Worm (Caenorhabditis elegans): ENCODE measurements around the gene C01B10.9.

Gene C01B10.9

DNA sequence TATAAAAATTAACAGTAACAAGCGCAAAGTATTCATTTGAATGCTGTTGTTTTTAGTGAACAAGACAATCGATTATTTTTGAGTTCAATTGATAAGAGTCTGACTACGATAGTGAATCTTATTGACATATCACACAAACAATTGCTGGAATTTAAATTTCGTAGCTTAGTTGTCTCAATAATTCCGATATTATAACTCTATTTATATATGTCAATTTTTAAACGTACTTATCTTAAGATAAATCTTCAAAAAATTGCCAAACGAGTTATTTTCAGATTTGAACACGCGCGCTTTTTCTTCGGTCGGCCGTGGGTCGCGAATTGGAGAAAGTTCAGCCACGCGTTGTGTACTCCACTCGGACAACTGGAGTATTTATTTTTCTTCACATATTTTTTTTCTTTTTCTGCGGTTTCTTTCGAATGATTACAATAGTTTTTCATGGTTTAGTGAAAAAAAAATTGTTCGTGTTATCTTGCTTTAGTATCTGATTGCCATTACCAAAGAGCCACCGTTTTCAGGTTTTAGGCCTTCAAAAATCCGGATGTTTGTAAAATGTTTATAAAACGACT, at the start of gene C01B10.9, which contains the start of gene cest-5.1:
Gene C01B10.9, plus strand, starts transcription at position 519 of the 569 bp plus-strand sequence.
Gene cest-5.1, minus strand, starts transcription at position 51 of the 569 bp plus-strand sequence.
- TF ChIP-seq ces-1 (GFP tag; optimal IDR thresholded peaks at IDR 0.05) (peak; percentile 44), elt-3 (tag; optimal IDR thresholded peaks at IDR 0.05) (no peak), lsy-2 (tag; optimal IDR thresholded peaks at IDR 0.05) (peak; percentile 40), mab-5 (tag; optimal IDR thresholded peaks at IDR 0.05) (no peak), unc-39 (tag; optimal IDR thresholded peaks at IDR 0.05) (no peak)

DNA sequence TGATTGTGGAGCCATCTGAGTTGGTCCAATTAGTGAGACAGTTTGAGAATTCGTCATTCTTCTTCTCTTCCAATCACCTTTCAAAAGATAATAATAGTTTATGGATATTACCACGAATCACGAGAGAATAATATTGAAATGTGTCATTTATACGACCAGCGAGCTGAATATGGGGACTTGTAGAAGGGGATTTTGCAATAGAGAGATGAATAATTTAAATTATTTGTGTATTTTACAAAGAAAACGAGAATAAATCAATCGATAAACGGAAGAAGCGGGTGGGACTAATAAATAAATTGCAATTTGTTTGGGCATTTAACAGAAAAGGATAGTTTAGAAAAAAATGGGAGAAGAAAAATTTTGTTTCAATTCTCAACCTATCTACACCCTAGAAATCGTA, 49.4 kb upstream of the C01B10.9 start, which contains the start of gene odr-8:
Gene odr-8, minus strand, starts transcription at position 101 of the 400 bp plus-strand sequence.
- TF ChIP-seq ceh-39 (tag; optimal IDR thresholded peaks at IDR 0.05) (no peak), nhr-237 (tag; optimal IDR thresholded peaks at IDR 0.05) (no peak), flh-1 (GFP tag; optimal IDR thresholded peaks at IDR 0.05) (no peak), ham-2 (GFP tag; optimal IDR thresholded peaks at IDR 0.05) (no peak), ceh-43 (GFP tag; optimal IDR thresholded peaks at IDR 0.05) (no peak)

DNA sequence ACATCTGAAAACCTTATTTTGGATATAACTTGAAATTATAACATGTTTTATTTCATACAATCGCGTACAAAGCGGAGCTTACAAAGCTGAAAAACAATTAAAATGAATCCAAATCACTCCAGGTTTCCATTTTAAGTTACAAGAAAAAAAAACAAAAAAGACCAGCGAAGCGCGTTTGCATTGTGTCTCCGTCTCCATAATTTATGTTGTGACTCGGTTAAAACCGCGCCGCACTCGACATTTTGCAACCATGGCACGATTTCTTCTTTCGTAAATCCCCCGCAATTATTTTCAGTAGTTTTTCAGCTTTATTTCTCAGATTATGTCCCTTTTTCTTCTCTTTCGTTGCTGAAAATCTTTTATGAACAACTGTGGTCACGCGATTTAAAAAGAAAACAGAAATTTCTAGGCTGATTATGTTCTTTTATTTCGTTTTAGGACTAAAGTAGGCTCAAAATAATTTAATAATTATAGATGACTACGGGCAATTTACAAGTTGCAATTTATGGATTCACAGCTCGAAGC, 46.6 kb upstream of the C01B10.9 start, which contains the start of the genes F38A5.2 and dnj-11:
Gene F38A5.2, minus strand, starts transcription at position 4 of the 525 bp plus-strand sequence.
Gene dnj-11, plus strand, starts transcription at position 475 of the 525 bp plus-strand sequence.
- TF ChIP-seq nhr-237 (tag; optimal IDR thresholded peaks at IDR 0.05) (peak; percentile 78), unc-39 (tag; optimal IDR thresholded peaks at IDR 0.05) (no peak), lsy-2 (tag; optimal IDR thresholded peaks at IDR 0.05) (peak; percentile 78), elt-1 (tag; optimal IDR thresholded peaks at IDR 0.05; ENCODE audit: borderline replicate concordance, insufficient read depth) (no peak), nhr-12 (tag; optimal IDR thresholded peaks at IDR 0.05) (no peak), snpc-4 (tag; optimal IDR thresholded peaks at IDR 0.05) (no peak), sem-2 (GFP tag; optimal IDR thresholded peaks at IDR 0.05) (no peak), nhr-76 (tag; optimal IDR thresholded peaks at IDR 0.05) (no peak), ces-1 (GFP tag; optimal IDR thresholded peaks at IDR 0.05) (peak; percentile 75), tbx-8 (GFP tag; optimal IDR thresholded peaks at IDR 0.05) (no peak), M03D4.4 (tag; optimal IDR thresholded peaks at IDR 0.05) (no peak), mab-5 (tag; optimal IDR thresholded peaks at IDR 0.05) (no peak), ceh-39 (tag; optimal IDR thresholded peaks at IDR 0.05) (peak; percentile 73), nhr-28 (tag; optimal IDR thresholded peaks at IDR 0.05) (no peak), blmp-1 (tag; optimal IDR thresholded peaks at IDR 0.05) (no peak), hlh-1 (tag; optimal IDR thresholded peaks at IDR 0.05) (peak; percentile 25), ztf-11 (tag; optimal IDR thresholded peaks at IDR 0.05) (no peak), pha-4 (tag; optimal IDR thresholded peaks at IDR 0.05) (peak; percentile 64), nhr-2 (tag; optimal IDR thresholded peaks at IDR 0.05) (no peak), mls-2 (tag; optimal IDR thresholded peaks at IDR 0.05) (no peak), unc-120 (tag; optimal IDR thresholded peaks at IDR 0.05; ENCODE audit: poor library complexity, severe bottlenecking) (peak; percentile 55), lin-13 (tag; optimal IDR thresholded peaks at IDR 0.05) (peak; percentile 68), unc-62 (GFP tag; optimal IDR thresholded peaks at IDR 0.05) (no peak), flh-1 (GFP tag; optimal IDR thresholded peaks at IDR 0.05) (no peak), mep-1 (tag; optimal IDR thresholded peaks at IDR 0.05) (peak; percentile 95), cnd-1 (tag; optimal IDR thresholded peaks at IDR 0.05) (no peak), ham-2 (GFP tag; optimal IDR thresholded peaks at IDR 0.05) (no peak), bed-3 (GFP tag; optimal IDR thresholded peaks at IDR 0.05) (no peak), ceh-83 (GFP tag; optimal IDR thresholded peaks at IDR 0.05) (no peak), sptf-1 (tag; optimal IDR thresholded peaks at IDR 0.05) (no peak), lin-32 (GFP tag; optimal IDR thresholded peaks at IDR 0.05) (no peak), elt-3 (tag; optimal IDR thresholded peaks at IDR 0.05) (no peak), ceh-43 (GFP tag; optimal IDR thresholded peaks at IDR 0.05) (no peak), zip-8 (tag; optimal IDR thresholded peaks at IDR 0.05) (no peak), drap-1 (GFP tag; optimal IDR thresholded peaks at IDR 0.05) (no peak)

Measured in whole organism, mixed stage, embryonic.